Fruit fly (Drosophila melanogaster) whole organism, larva: ENCODE data around the gene Nmdmc.

Source experiments
- noc ChIP-seq: fragments of 200-800 bp; sonication (Bioruptor generic); optimal IDR thresholded peaks from 3 replicates; lab custom pipeline; 2019; ENCODE audit warnings: missing biosample characterization, mild to moderate bottlenecking, missing genetic modification characterization, moderate library complexity

Gene Nmdmc

DNA sequence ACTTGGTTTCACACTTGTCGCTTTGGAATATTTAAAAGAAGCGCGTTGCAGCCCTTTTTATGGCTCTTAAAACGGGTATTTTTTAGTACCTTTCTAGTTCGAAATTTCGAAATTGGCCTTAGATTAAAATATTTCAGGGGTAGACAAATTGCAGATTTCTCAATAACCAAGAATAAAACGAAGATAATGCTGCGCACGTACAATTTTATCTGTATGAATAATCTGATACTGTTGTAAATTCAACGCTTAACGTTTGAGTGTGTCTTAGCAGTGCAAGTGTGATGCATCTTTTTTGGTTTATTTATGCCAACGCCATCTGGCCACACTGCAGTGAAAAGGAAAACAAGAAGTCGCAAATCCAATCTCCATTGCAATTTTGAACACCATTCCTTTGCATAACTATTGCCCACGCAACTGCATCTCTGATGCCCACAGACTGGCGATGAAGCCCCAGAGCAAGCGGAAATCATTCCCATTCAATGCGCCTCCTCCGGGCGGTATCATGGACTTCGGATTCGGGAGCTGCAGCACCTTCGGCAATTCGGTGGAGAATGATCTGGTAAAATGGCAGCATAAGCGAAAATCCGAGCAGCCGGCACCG lies at the start of gene Nmdmc:
Nmdmc (minus strand) TSS at position 37 of the 601 bp plus-strand sequence.
- TF ChIP-seq noc (tag; lab: Kevin White, UChicago), result no peak

- TF ChIP-seq noc (tag; lab: Kevin White, UChicago), result no peak
Measured at dm6 chr3R:9090303-9090702, 39.9 kb upstream of the Nmdmc start.

DNA sequence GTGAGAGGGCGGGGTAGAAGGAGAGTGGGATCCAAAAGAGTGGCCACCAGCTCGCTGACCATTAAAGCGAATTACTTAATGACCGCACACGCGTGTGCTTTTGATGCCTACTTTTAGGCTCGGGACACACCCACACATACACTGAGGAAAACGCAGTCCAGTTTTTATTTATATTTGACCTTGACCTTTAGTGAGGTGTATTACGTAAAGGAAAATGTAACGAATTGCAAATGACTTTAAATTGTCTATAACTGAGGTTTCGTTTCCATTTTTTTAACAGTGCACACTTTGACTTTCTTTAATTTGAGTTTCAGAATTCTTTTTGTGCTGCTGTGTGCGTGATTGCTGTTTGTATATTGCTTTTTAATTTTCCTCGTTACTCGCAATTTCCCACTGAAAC lies 35.0 kb upstream of the Nmdmc start:
- TF ChIP-seq noc (tag; lab: Kevin White, UChicago), result no peak

DNA sequence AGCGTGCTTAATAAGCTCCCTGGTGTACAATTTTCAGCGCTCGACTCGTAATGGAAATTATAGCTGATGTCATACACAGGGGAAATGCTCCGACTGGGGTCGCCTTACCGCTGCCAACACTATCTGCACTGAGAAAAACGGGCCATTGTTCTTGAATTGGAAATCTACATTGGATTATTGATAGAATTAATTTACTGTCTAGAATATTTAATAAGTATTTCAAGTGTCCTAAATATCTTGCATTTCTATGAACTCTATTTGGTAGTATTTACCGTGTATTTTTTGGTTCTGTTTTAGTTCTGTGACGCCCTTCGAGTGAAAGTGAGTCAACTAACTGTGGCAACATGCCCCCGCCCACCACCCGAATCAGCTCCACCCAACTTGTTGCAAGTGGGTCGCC lies 33.0 kb upstream of the Nmdmc start:
- no peak for TF ChIP-seq noc (tag; lab: Kevin White, UChicago)

DNA sequence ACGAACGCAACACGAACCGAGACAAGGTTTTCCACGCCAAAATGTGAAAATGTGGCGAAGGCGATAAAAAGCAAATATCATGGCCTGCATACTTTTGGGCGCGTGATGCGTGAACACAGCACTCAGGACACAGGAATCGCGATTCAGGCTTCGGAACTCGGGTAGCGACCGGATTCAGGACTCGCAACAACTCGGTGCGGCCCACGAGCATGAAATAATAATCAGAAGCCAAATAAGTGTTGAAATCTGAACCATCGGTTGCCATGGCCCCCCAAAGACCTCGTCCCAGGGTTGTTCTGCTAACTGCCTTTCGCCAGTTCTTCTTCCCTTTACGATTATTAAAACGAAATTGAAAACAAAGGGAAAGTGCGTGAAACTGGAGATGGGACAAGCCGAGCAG lies 32.0 kb upstream of the Nmdmc start:
- TF ChIP-seq noc (tag; lab: Kevin White, UChicago), result no peak

DNA sequence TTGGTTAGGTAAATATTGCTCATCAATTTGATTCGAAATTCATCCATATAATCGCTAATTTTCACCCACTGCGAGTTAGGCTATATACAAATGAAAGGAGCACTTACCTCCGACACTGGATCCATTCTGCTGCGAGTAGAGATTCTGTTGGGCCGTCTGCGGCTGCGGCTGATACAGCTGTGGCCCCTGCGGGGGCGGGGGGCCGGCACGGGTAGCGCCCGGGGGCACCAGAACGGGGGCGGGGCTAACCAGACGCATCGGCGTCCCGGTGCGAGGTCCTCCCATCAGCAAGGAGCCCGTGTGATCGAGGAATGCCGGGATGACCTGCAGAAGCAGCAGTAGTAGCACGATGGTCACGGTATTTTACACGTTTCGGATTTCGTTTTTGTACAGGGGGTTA lies 29.3 kb upstream of the Nmdmc start:
- TF ChIP-seq noc (tag; lab: Kevin White, UChicago), result no peak

DNA sequence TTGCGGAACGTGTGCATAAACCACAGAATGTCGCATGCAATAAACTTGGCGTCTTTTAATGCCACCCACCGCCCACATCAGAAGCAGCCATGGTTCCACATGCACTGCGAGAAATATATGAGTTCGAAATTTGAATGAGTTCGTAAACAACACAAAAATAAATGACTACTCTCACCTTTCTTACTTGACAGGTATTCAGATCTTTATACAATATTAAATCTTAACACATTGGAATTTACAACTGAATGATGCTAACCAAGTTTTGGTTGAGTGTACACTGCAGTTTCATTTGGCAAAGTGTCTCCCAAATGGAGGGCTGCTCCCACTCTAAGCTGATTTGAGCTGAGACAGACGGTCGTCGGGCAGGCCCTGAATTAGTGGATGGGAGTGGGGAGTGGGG lies 24.6 kb upstream of the Nmdmc start:
- no peak for TF ChIP-seq noc (tag; lab: Kevin White, UChicago)

DNA sequence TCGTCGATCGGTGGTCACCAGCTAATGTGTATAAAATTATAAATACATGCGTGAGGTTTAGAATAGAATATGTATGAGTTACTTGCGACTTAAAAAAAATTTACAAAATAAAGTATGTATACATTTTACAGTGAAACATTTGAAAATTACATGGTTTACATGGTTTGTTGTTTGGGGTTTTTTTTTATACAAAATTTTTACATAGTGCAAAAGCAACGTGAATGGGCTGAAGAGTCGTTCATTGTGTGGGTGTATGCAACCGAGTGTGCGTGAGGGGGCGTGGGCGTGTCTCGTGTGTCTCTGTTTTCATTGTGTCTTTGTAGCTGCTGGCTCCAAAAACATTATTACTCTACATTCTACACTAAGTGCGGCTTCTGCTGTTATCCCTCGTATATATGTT lies 19.5 kb upstream of the Nmdmc start:
- TF ChIP-seq noc (tag; lab: Kevin White, UChicago), result no peak

DNA sequence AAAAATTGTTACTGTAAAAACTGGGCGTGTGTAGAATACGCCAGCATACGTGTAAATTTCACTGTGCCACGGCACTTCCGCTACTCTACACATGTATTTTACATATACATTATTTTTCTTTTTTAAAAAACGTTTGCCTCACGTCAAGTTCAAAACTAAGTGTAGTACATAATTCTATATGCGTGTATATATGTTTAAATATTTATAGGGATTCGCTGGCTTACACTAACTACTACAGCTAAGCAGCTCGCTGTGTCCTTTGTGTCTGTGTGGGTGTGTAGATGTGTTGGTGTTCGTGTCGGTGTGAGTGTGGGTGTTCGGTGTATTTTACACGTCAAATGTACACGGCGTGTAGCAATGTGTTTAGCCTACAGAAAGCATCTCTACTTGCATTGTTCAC lies 18.1 kb upstream of the Nmdmc start:
- TF ChIP-seq noc (tag; lab: Kevin White, UChicago), result no peak

- TF ChIP-seq noc (tag; lab: Kevin White, UChicago), result no peak
Measured at dm6 chr3R:9064874-9065273, 14.5 kb upstream of the Nmdmc start, which contains the start of the genes beag and Ada. Gene beag (minus strand): TSS chr3R:9065078. Gene Ada (plus strand): TSS chr3R:9065183.

dm6 chr3R:9062756-9063155 lies 12.4 kb upstream of the Nmdmc start:
- TF ChIP-seq noc (tag; lab: Kevin White, UChicago), result no peak

DNA sequence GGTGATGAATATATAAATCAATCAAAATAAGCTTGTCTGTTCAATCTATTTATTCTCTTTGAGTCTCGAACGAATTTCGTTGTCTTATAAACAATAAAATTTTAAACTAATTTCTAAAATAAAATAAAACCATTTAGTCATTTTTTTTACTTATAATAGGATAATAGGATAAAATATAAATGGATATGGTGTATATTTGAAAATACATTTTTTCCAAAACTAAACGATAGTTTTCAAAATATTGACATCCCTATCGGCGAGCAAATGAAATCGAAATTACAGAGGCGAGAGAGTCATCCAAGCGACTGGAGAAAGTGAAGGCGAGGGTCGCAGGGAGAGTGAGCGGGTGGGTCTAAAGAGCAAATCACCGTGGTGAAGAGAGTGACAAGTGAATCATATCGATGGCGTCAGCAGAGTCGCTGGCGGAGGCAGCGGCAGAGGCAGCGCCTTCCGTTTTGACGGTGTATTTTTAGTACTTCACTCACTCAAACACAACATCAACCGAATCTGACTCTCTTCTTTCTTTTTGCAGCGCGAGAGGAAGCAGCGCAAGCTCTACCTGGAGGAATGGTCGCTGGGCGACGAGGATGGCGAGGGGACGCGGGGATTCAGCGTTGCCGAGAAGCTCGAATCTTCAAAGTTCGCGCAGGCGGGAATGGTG lies 7.2 kb upstream of the Nmdmc start:
- peak; percentile 100 for TF ChIP-seq noc (tag; lab: Kevin White, UChicago)

dm6 chr3R:9057032-9057397 lies 6.7 kb upstream of the Nmdmc start:
- TF ChIP-seq noc (tag; lab: Kevin White, UChicago), result no peak

dm6 chr3R:9056409-9057031 lies 6.2 kb upstream of the Nmdmc start:
- no peak for TF ChIP-seq noc (tag; lab: Kevin White, UChicago)

DNA sequence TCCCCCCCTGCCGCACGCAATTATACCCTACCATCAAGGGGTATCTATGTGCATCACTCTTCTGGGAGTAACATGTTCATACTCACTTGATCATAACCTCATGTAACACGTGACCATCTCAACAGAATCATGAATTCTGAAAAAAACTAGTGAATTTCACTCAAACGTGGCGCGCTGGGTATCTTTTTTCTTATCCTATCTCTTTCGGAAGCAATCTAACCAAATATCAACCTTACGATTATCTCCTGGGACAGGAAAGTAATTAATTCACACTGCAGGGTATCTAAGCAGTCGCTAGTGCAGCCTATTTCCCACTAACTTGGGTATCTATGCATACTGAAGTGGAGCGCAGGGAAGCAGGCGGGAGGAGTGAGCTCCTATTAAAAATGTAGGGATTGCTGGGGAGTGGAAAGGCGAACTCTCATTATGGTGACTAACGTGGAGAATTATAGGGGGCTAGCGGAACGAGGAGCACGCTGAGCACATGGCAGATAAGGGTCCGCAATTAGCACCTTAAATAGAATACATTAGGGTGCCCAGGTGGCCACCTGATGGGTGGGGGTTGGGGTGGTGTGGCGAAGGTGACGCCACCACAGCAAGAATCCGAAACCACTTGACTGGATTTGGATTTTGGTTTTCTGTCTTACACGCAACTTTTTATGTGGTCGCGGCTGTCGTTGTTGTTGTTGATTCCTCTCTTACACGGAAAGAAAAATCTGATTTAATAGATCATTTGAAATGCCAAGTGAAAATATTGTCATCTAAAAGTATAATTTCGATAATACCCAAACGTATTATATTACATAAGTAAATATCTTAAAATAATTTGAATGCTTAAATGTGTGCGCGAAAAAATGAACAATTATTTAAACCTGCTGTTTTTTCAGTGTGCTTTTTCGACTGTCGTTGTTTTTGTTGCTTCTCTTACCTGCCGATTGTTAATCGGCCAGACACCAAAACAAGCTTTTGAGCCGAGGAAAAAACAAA lies 5.1 kb upstream of the Nmdmc start:
- TF ChIP-seq noc (tag; lab: Kevin White, UChicago), result peak; percentile 95
